In genomic region chrX:7823108-7823704, ce11 we compare ENCODE assay signal across 2 worm cellular contexts.
TF ChIP-seq lines count a peak whose summit lies in the region.

Gene eef-1A.2, plus strand, starts transcription at chrX:7823654.

TF ChIP-seq in whole organism, L4 larva, 104 proteins besides CTCF, POLR2A, EP300 and RAD21 (continued from another document):
- TF ChIP-seq dmd-8 (GFP tag; IDR thresholded peaks at IDR 0.05; lab: Robert Waterston, UW) (no peak), pqm-1 (tag; optimal IDR thresholded peaks at IDR 0.05; lab: Kevin White, UChicago) (peak; percentile 10), daf-16 (GFP tag; optimal IDR thresholded peaks at IDR 0.05; lab: Kevin White, UChicago) (peak; percentile 42 to 69), daf-16 (tag; optimal IDR thresholded peaks at IDR 0.05; lab: Kevin White, UChicago) (peak; percentile 97), nhr-102 (tag; optimal IDR thresholded peaks at IDR 0.05; lab: Kevin White, UChicago) (peak; percentile 78), ZK337.2 (GFP tag; IDR thresholded peaks at IDR 0.05; lab: Robert Waterston, UW) (no peak), hmg-1.1 (GFP tag; IDR thresholded peaks at IDR 0.05; lab: Robert Waterston, UW) (peak; percentile 96), snpc-1.2 (GFP tag; IDR thresholded peaks at IDR 0.05; lab: Robert Waterston, UW) (no peak), nhr-48 (tag; optimal IDR thresholded peaks at IDR 0.05; lab: Kevin White, UChicago) (peak; percentile 84), attf-4 (tag; optimal IDR thresholded peaks at IDR 0.05; lab: Kevin White, UChicago) (no peak), egl-27 (tag; optimal IDR thresholded peaks at IDR 0.05; lab: Kevin White, UChicago) (no peak), nhr-42 (GFP tag; IDR thresholded peaks at IDR 0.05; lab: Robert Waterston, UW) (peak; percentile 83; the same call in 1 of the 2 replicates), F10B5.3 (tag; optimal IDR thresholded peaks at IDR 0.05; lab: Kevin White, UChicago) (no peak), ama-1 (optimal IDR thresholded peaks at IDR 0.05; lab: Kevin White, UChicago) (no peak), dpl-1 (GFP tag; optimal IDR thresholded peaks at IDR 0.05; lab: Kevin White, UChicago) (peak; percentile 67), D1046.2 (GFP tag; IDR thresholded peaks at IDR 0.05; lab: Robert Waterston, UW) (0 out of 2 replicates have a peak, but pooled peaks have one; percentile 63), set-16 (GFP tag; IDR thresholded peaks at IDR 0.05; lab: Robert Waterston, UW) (peak; percentile 89), pha-4 (GFP tag; IDR thresholded peaks at IDR 0.05; lab: Robert Waterston, UW) (peak; percentile 91), pha-4 (tag; optimal IDR thresholded peaks at IDR 0.05; lab: Kevin White, UChicago) (peak; percentile 83), nhr-28 (tag; optimal IDR thresholded peaks at IDR 0.05; lab: Kevin White, UChicago) (peak; percentile 93), lin-1 (GFP tag; IDR thresholded peaks at IDR 0.05; lab: Robert Waterston, UW) (peak; percentile 58; the same call in 1 of the 2 replicates), T26A8.4 (GFP tag; IDR thresholded peaks at IDR 0.05; lab: Robert Waterston, UW) (peak; percentile 89), nhr-41 (GFP tag; IDR thresholded peaks at IDR 0.05; lab: Robert Waterston, UW) (peak; percentile 67; the same call in 1 of the 2 replicates), madf-5 (GFP tag; IDR thresholded peaks at IDR 0.05; lab: Robert Waterston, UW) (no peak), ces-1 (GFP tag; optimal IDR thresholded peaks at IDR 0.05; lab: Kevin White, UChicago) (peak; percentile 48), R02D3.7 (tag; optimal IDR thresholded peaks at IDR 0.05; lab: Kevin White, UChicago) (no peak), skn-1 (tag; optimal IDR thresholded peaks at IDR 0.05; lab: Kevin White, UChicago) (peak; percentile 38), nhr-10 (tag; optimal IDR thresholded peaks at IDR 0.05; lab: Kevin White, UChicago) (peak; percentile 58), cey-2 (tag; optimal IDR thresholded peaks at IDR 0.05; lab: Kevin White, UChicago; ENCODE audit: borderline replicate concordance, insufficient read depth) (no peak), dve-1 (tag; optimal IDR thresholded peaks at IDR 0.05; lab: Kevin White, UChicago; ENCODE audit: insufficient read depth) (peak; percentile 98), mdt-29 (GFP tag; IDR thresholded peaks at IDR 0.05; lab: Robert Waterston, UW) (peak; percentile 86), dmd-9 (GFP tag; IDR thresholded peaks at IDR 0.05; lab: Robert Waterston, UW) (peak; percentile 71), nhr-237 (tag; optimal IDR thresholded peaks at IDR 0.05; lab: Kevin White, UChicago) (peak; percentile 66), ctbp-1 (GFP tag; IDR thresholded peaks at IDR 0.05; lab: Robert Waterston, UW) (peak; percentile 93)

TF ChIP-seq in whole organism, late embryonic, 69 proteins besides CTCF, POLR2A, EP300 and RAD21 (continued from another document):
- TF ChIP-seq sox-4 (tag; optimal IDR thresholded peaks at IDR 0.05; lab: Kevin White, UChicago) (no peak), ceh-2 (tag; optimal IDR thresholded peaks at IDR 0.05; lab: Kevin White, UChicago) (peak; percentile 29), ref-2 (tag; optimal IDR thresholded peaks at IDR 0.05; lab: Kevin White, UChicago) (peak; percentile 81)
